Fruit fly (Drosophila melanogaster) whole organism, pupa: Measurements from ENCODE around the gene CG14406.

Experiments used
- CG12605 ChIP-seq: fragments of 200-800 bp; sonication (Bioruptor generic); IDR thresholded peaks from 2 replicates; pipeline ENCODE4 v1.3.6; 2022; ENCODE audit warnings: missing biosample characterization, missing genetic modification characterization
- CG13204 ChIP-seq: fragments of 200-800 bp; sonication (Bioruptor generic); optimal IDR thresholded peaks from 2 replicates; lab custom pipeline; 2018; ENCODE audit warnings: missing biosample characterization, mild to moderate bottlenecking, missing genetic modification characterization, moderate library complexity
- CG14655 ChIP-seq: fragments of 200-800 bp; sonication (Bioruptor generic); optimal IDR thresholded peaks from 3 replicates; lab custom pipeline; 2017; ENCODE audit warnings: mild to moderate bottlenecking, missing biosample characterization, missing genetic modification reagents, missing genetic modification characterization
- CG32121 ChIP-seq: fragments of 200-800 bp; sonication (Bioruptor generic); IDR thresholded peaks from 2 replicates; pipeline ENCODE4 v1.3.6; 2022; ENCODE audit warnings: missing biosample characterization, missing genetic modification characterization
- CG34367 ChIP-seq: fragments of 200-800 bp; sonication (Bioruptor generic); optimal IDR thresholded peaks from 2 replicates; lab custom pipeline; 2018; ENCODE audit warnings: missing biosample characterization, mild to moderate bottlenecking, missing genetic modification characterization
- CG4496 ChIP-seq: fragments of 200-800 bp; sonication (Bioruptor generic); IDR thresholded peaks from 3 replicates; pipeline ENCODE4 v1.3.6; 2022; ENCODE audit warnings: missing biosample characterization, missing genetic modification characterization
- Ets98B ChIP-seq: fragments of 200-800 bp; sonication (Bioruptor generic); IDR thresholded peaks from 2 replicates; pipeline ENCODE4 v1.3.6; 2022; ENCODE audit warnings: missing biosample characterization, missing genetic modification characterization
- Pif1A ChIP-seq: fragments of 200-800 bp; sonication (Bioruptor generic); optimal IDR thresholded peaks from 3 replicates; lab custom pipeline; 2016; ENCODE audit warnings: missing biosample characterization, missing genetic modification characterization
- Pif1B ChIP-seq: fragments of 200-800 bp; sonication (Bioruptor generic); optimal IDR thresholded peaks from 3 replicates; lab custom pipeline; 2016; ENCODE audit warnings: missing biosample characterization, missing genetic modification characterization
- Snoo ChIP-seq: fragments of 200-800 bp; sonication (Bioruptor generic); optimal IDR thresholded peaks from 3 replicates; lab custom pipeline; 2017; ENCODE audit warnings: missing biosample characterization, mild to moderate bottlenecking, missing genetic modification characterization, inconsistent platforms
- fd96Ca ChIP-seq: fragments of 200-800 bp; sonication (Bioruptor generic); IDR thresholded peaks from 3 replicates; pipeline ENCODE4 v1.3.6; 2022; ENCODE audit warnings: missing biosample characterization, missing genetic modification characterization
- rn ChIP-seq: fragments of 200-800 bp; sonication (Bioruptor generic); IDR thresholded peaks from 2 replicates; pipeline ENCODE4 v1.3.6; 2022; ENCODE audit warnings: missing biosample characterization, missing genetic modification characterization

dm6 chrX:14947399-14947798 is 36.8 kb upstream of the CG14406 start:
- peak; percentile 69 for TF ChIP-seq Snoo (tag; lab: Kevin White, UChicago)
- peak; percentile 86 for TF ChIP-seq CG14655 (GFP tag; lab: Kevin White, UChicago)
- TF ChIP-seq Pif1B (GFP tag; lab: Kevin White, UChicago): peak; percentile 61
- TF ChIP-seq rn (GFP tag; lab: Robert Waterston, UW): peak; percentile 49; the same call in 1 of the 2 replicates
- TF ChIP-seq CG4496 (GFP tag; lab: Robert Waterston, UW): peak; percentile 97
- peak; percentile 76 for TF ChIP-seq Pif1A (GFP tag; lab: Kevin White, UChicago)
- peak; percentile 92 for TF ChIP-seq fd96Ca (GFP tag; lab: Robert Waterston, UW)
- peak; percentile 96 for TF ChIP-seq CG32121
- peak; percentile 97 for TF ChIP-seq Ets98B (GFP tag; lab: Robert Waterston, UW)
- TF ChIP-seq CG12605 (GFP tag; lab: Robert Waterston, UW): peak; percentile 97
- TF ChIP-seq CG34367: peak; percentile 86
- peak; percentile 99 for TF ChIP-seq CG13204 (GFP tag; lab: Kevin White, UChicago)
